Worm (Caenorhabditis elegans) whole organism, L4 larva: Measurements from ENCODE around the gene F59B10.2.

ENCODE experiments used
- F44E2.7 ChIP-seq: fragments of 200-800 bp; sonication (Bioruptor generic); IDR thresholded peaks from 2 replicates; pipeline ENCODE4 v2.1.2; 2022; ENCODE audit warnings: missing genetic modification characterization, missing compliant biosample characterization
- ama-1 ChIP-seq: fragments of 150-350 bp; optimal IDR thresholded peaks from 2 replicates; lab custom pipeline; 2014; ENCODE audit warnings: inconsistent platforms, mixed read lengths
- dve-1 ChIP-seq: sonication (generic microtip); optimal IDR thresholded peaks from 2 replicates; lab custom pipeline; 2017; ENCODE audit warnings: antibody characterized with exemption, mild to moderate bottlenecking, missing genetic modification characterization, missing compliant biosample characterization; ENCODE audit not compliant: insufficient read depth
- lin-13 ChIP-seq: fragments of 150-350 bp; optimal IDR thresholded peaks from 2 replicates; lab custom pipeline; 2014; ENCODE audit warnings: missing biosample characterization, missing genetic modification reagents, missing genetic modification characterization
- nhr-10 ChIP-seq: fragments of 150-350 bp; optimal IDR thresholded peaks from 2 replicates; lab custom pipeline; 2014; ENCODE audit warnings: missing biosample characterization, missing genetic modification characterization
- nhr-42 ChIP-seq: fragments of 200-800 bp; sonication (Bioruptor generic); IDR thresholded peaks from 2 replicates; pipeline ENCODE4 v1.3.6; 2022; ENCODE audit warnings: missing genetic modification characterization, missing compliant biosample characterization
- snpc-4 ChIP-seq: fragments of 150-350 bp; optimal IDR thresholded peaks from 2 replicates; lab custom pipeline; 2014; ENCODE audit warnings: missing biosample characterization, missing genetic modification characterization
- zag-1 ChIP-seq: fragments of 150-350 bp; optimal IDR thresholded peaks from 2 replicates; lab custom pipeline; 2014; ENCODE audit warnings: missing biosample characterization, missing genetic modification characterization

ce11 chrII:10479348-10479747 lies 30.3 kb downstream of the F59B10.2 start, which contains the start of gene clec-59:
- TF ChIP-seq ama-1 (no peak), dve-1 (tag; lab: Kevin White, UChicago) (no peak), snpc-4 (tag; lab: Kevin White, UChicago) (no peak), nhr-42 (GFP tag; lab: Robert Waterston, UW) (no peak), zag-1 (no peak), nhr-10 (tag; lab: Kevin White, UChicago) (no peak), lin-13 (GFP tag; lab: Kevin White, UChicago) (no peak), F44E2.7 (no peak)
